Fruit fly (Drosophila melanogaster): Measurements from ENCODE around the gene CG13738.

Gene CG13738

DNA sequence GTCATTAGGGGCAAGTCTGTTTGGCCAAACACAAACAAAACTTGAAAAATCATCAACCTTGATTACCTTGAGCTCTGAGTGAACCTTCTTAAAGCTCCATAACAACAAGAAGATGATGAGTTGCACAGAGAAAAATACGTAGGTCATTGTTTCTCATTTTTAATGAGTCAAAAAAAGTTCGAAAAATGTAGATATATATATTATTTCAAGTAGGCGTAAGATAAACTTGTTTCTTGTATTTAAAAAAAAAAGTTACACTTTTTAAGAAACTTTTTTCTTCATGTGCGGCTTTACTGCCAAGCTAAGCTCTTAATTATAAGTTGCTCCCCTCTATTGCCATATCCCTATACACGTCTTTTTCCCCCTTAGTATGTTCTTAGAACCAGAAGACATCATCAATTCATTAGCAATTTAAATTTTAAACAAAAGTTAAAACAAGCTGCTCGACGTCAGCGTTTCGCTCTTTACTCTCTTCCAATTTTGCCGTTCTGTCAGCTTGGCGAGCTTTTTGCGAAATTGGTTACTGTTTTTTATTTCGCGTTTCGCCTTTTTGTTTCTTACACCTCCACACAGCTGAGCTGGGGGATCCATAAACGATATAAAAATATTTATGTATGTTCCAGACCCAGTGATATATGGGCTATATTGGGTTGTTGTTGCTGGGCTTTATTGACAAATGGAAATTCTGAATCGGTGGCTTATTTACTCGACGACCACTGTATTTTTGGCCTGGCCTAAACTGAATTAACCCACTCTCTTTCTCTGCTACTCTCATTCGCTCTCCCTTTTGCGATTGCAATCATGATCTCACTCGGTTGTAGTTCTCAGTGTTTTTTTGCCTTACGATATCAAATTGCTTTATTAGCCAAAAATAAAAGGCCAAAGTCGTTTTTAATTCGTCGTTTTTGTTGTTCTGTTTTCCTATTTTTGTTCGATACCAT lies 49.7 kb downstream of the CG13738 start:
- TF ChIP-seq abd-A (tag; optimal IDR thresholded peaks at IDR 0.05) (no peak), CG2199 (GFP tag; IDR thresholded peaks at IDR 0.05) (no peak), CG11456 (GFP tag; IDR thresholded peaks at IDR 0.05) (peak; percentile 77), tio (GFP tag; optimal IDR thresholded peaks at IDR 0.05) (peak; percentile 45), ssp (GFP tag; IDR thresholded peaks at IDR 0.05) (peak; percentile 58), croc (GFP tag; conservative IDR thresholded peaks at IDR 0.05) (peak; percentile 55), Hmr (GFP tag; optimal IDR thresholded peaks at IDR 0.05) (peak; percentile 16), tgo (GFP tag; IDR thresholded peaks at IDR 0.05) (peak; percentile 74), Scr (GFP tag; IDR thresholded peaks at IDR 0.05; ENCODE audit: partially characterized antibody) (no peak), Ada2b (GFP tag; IDR thresholded peaks at IDR 0.05) (peak; percentile 54), ranshi (GFP tag; IDR thresholded peaks at IDR 0.05) (peak; percentile 57; the same call in 1 of the 2 replicates), CG2116 (GFP tag; optimal IDR thresholded peaks at IDR 0.05) (no peak), emc (GFP tag; optimal IDR thresholded peaks at IDR 0.05) (peak; percentile 18), ash1 (GFP tag; optimal IDR thresholded peaks at IDR 0.05) (no peak), hth (optimal IDR thresholded peaks at IDR 0.05) (no peak), B-H2 (GFP tag; optimal IDR thresholded peaks at IDR 0.05) (no peak), Adf1 (GFP tag; IDR thresholded peaks at IDR 0.05) (peak; percentile 47; the same call in 1 of the 2 replicates), crp (GFP tag; optimal IDR thresholded peaks at IDR 0.05) (no peak), CG9876 (GFP tag; optimal IDR thresholded peaks at IDR 0.05) (no peak), dysf (GFP tag; IDR thresholded peaks at IDR 0.05) (peak; percentile 82), CG5245 (GFP tag; optimal IDR thresholded peaks at IDR 0.05) (no peak), CG34422 (GFP tag; IDR thresholded peaks at IDR 0.05) (no peak), btn (GFP tag; optimal IDR thresholded peaks at IDR 0.05) (no peak), sd (tag; optimal IDR thresholded peaks at IDR 0.05) (no peak), esg (GFP tag; conservative IDR thresholded peaks at IDR 0.05) (peak; percentile 32), CG11093 (GFP tag; IDR thresholded peaks at IDR 0.05) (no peak), CG11696 (GFP tag; IDR thresholded peaks at IDR 0.05) (peak; percentile 59; the same call in 1 of the 2 replicates), unc-4 (GFP tag; IDR thresholded peaks at IDR 0.05; ENCODE audit: partially characterized antibody) (no peak), Vsx1 (GFP tag; optimal IDR thresholded peaks at IDR 0.05) (peak; percentile 4), CG7745 (tag; optimal IDR thresholded peaks at IDR 0.05) (no peak), slp2 (GFP tag; optimal IDR thresholded peaks at IDR 0.05) (no peak), tin (GFP tag; optimal IDR thresholded peaks at IDR 0.05) (peak; percentile 42), gsb-n (tag; optimal IDR thresholded peaks at IDR 0.05) (peak; percentile 38), Nf-YB (GFP tag; optimal IDR thresholded peaks at IDR 0.05) (no peak), Ssrp (tag; optimal IDR thresholded peaks at IDR 0.05) (peak; percentile 28), Dfd (GFP tag; optimal IDR thresholded peaks at IDR 0.05) (no peak), dpn (GFP tag; optimal IDR thresholded peaks at IDR 0.05) (peak; percentile 10 to 23), CG18599 (GFP tag; optimal IDR thresholded peaks at IDR 0.05) (peak; percentile 79), bigmax (GFP tag; optimal IDR thresholded peaks at IDR 0.05) (no peak), CG4424 (GFP tag; optimal IDR thresholded peaks at IDR 0.05) (peak; percentile 38), ind (GFP tag; optimal IDR thresholded peaks at IDR 0.05) (peak; percentile 37), CG8281 (tag; optimal IDR thresholded peaks at IDR 0.05) (no peak), Mes4 (GFP tag; optimal IDR thresholded peaks at IDR 0.05) (no peak), CG6683 (GFP tag; optimal IDR thresholded peaks at IDR 0.05) (no peak), CG18619 (GFP tag; optimal IDR thresholded peaks at IDR 0.05) (peak; percentile 25), Hand (GFP tag; optimal IDR thresholded peaks at IDR 0.05) (no peak), Rx (GFP tag; IDR thresholded peaks at IDR 0.05) (no peak), tx (GFP tag; optimal IDR thresholded peaks at IDR 0.05) (no peak), CG16863 (GFP tag; optimal IDR thresholded peaks at IDR 0.05) (no peak)

Data from whole organism, embryonic.